Fruit fly (Drosophila melanogaster): ENCODE results near the gene CG14323.

The CG14323 gene

DNA sequence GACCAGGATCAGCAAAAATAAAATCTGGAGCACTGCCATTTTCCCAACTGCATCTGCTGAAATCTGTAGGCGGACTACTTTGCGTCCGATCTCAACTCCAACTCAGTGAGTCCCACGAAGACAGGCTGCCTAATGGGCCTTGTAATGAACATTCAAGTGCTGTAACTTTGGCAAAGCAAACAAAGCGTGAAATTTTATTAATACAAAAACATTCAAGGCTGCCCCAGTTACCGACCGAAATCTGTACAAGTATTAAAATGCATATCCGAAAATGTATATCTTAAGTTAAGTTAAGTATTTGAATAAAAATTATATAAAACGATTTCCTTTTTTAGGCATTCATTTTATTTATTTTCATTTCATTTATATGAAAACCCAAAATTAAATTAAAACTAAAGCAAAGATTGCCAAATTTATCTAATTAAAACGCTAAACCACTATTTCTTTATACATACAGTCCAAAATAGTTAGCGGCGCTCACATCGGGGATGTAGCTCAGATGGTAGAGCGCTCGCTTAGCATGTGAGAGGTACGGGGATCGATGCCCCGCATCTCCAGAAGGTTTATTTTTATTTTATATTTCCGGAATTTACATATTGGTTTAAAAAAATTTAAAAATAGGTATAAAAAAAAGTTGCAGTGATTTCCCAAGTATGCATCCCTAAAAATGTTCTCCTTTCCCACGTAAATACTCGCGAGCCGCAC is at the start of gene CG14323:
Gene CG14323 (minus strand): TSS at position 51 of the 705 bp plus-strand sequence.
- TF ChIP-seq ey (GFP tag; optimal IDR thresholded peaks at IDR 0.05) (no peak), tai (GFP tag; optimal IDR thresholded peaks at IDR 0.05) (no peak), dl (GFP tag; optimal IDR thresholded peaks at IDR 0.05; ENCODE audit: insufficient read depth in 1 of 2, partially characterized antibody in 2 of 2) (no peak), pan (optimal IDR thresholded peaks at IDR 0.05) (no peak), Vsx2 (GFP tag; optimal IDR thresholded peaks at IDR 0.05; ENCODE audit: partially characterized antibody) (no peak), Mio (GFP tag; optimal IDR thresholded peaks at IDR 0.05) (no peak), Jra (GFP tag; optimal IDR thresholded peaks at IDR 0.05) (no peak), Rel (GFP tag; optimal IDR thresholded peaks at IDR 0.05) (no peak), Rel (tag; optimal IDR thresholded peaks at IDR 0.05) (no peak), N (GFP tag; optimal IDR thresholded peaks at IDR 0.05) (no peak), Myc (optimal IDR thresholded peaks at IDR 0.05) (no peak), jim (GFP tag; optimal IDR thresholded peaks at IDR 0.05) (no peak), foxo (GFP tag; optimal IDR thresholded peaks at IDR 0.05) (no peak), dmrt93B (GFP tag; optimal IDR thresholded peaks at IDR 0.05) (no peak), fru (GFP tag; optimal IDR thresholded peaks at IDR 0.05) (no peak), Abd-B (GFP tag; optimal IDR thresholded peaks at IDR 0.05) (no peak)

DNA sequence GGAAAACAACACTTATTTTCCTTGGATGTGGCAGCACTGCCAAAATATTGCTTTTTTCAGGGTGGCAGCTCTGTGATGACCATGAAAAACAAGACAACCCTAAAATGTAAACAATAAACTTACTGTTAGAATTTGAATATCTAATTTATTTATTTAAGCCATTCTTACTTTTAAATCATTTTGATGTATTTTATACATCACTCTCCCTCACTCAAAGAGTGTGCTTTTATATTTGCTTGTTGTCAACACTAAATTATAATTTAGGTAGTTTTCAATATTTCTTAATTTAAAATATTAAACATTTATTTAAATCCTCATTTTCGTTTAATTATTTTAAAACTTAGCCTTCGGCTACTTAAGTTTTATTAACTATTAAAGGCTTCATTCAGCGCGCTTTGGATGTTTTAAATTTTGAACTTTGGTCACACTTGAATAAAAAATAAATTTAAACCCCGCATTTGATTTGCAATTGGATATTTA is 49.0 kb upstream of the CG14323 start, which contains the start of the genes CG7523 and Mps1:
Gene CG7523 (minus strand): TSS at position 39 of the 480 bp plus-strand sequence.
Gene Mps1 (plus strand): TSS at position 415 of the 480 bp plus-strand sequence.
- TF ChIP-seq dmrt93B (GFP tag; optimal IDR thresholded peaks at IDR 0.05) (no peak), GATAd (GFP tag; optimal IDR thresholded peaks at IDR 0.05) (no peak), CrebA (GFP tag; optimal IDR thresholded peaks at IDR 0.05; ENCODE audit: borderline replicate concordance) (no peak), HLH106 (tag; optimal IDR thresholded peaks at IDR 0.05) (no peak), CG9705 (GFP tag; optimal IDR thresholded peaks at IDR 0.05) (no peak), Jra (GFP tag; optimal IDR thresholded peaks at IDR 0.05) (peak; percentile 35), fru (GFP tag; optimal IDR thresholded peaks at IDR 0.05) (no peak), OdsH (GFP tag; optimal IDR thresholded peaks at IDR 0.05) (no peak), Hr78 (GFP tag; optimal IDR thresholded peaks at IDR 0.05) (no peak), jim (GFP tag; optimal IDR thresholded peaks at IDR 0.05) (no peak), Hr83 (GFP tag; optimal IDR thresholded peaks at IDR 0.05; ENCODE audit: poor library complexity, severe bottlenecking) (no peak), Sp1 (GFP tag; optimal IDR thresholded peaks at IDR 0.05) (peak; percentile 8), brk (GFP tag; optimal IDR thresholded peaks at IDR 0.05) (no peak), woc (GFP tag; optimal IDR thresholded peaks at IDR 0.05) (no peak), h (GFP tag; optimal IDR thresholded peaks at IDR 0.05) (no peak), Hnf4 (GFP tag; optimal IDR thresholded peaks at IDR 0.05) (no peak), pan (optimal IDR thresholded peaks at IDR 0.05) (no peak), sv (GFP tag; optimal IDR thresholded peaks at IDR 0.05) (no peak), foxo (GFP tag; optimal IDR thresholded peaks at IDR 0.05) (peak in 1 of 2 experiments; percentile 26), lola (GFP tag; optimal IDR thresholded peaks at IDR 0.05) (no peak), Mio (GFP tag; optimal IDR thresholded peaks at IDR 0.05) (no peak), br (GFP tag; optimal IDR thresholded peaks at IDR 0.05) (no peak), dl (GFP tag; optimal IDR thresholded peaks at IDR 0.05; ENCODE audit: insufficient read depth in 1 of 2, partially characterized antibody in 2 of 2) (no peak), Rel (GFP tag; optimal IDR thresholded peaks at IDR 0.05) (no peak), Rel (tag; optimal IDR thresholded peaks at IDR 0.05) (no peak), Dfd (GFP tag; optimal IDR thresholded peaks at IDR 0.05) (no peak), N (GFP tag; optimal IDR thresholded peaks at IDR 0.05) (no peak), tai (GFP tag; optimal IDR thresholded peaks at IDR 0.05) (no peak), ey (GFP tag; optimal IDR thresholded peaks at IDR 0.05) (no peak), Dif (GFP tag; optimal IDR thresholded peaks at IDR 0.05; ENCODE audit: partially characterized antibody) (no peak), dsf (GFP tag; optimal IDR thresholded peaks at IDR 0.05; ENCODE audit: borderline replicate concordance) (no peak), rgr (GFP tag; optimal IDR thresholded peaks at IDR 0.05) (peak; percentile 14), sage (GFP tag; optimal IDR thresholded peaks at IDR 0.05) (no peak), psq (GFP tag; optimal IDR thresholded peaks at IDR 0.05) (no peak), CG32264 (GFP tag; optimal IDR thresholded peaks at IDR 0.05) (no peak), usp (GFP tag; optimal IDR thresholded peaks at IDR 0.05) (no peak), Vsx2 (GFP tag; optimal IDR thresholded peaks at IDR 0.05; ENCODE audit: partially characterized antibody) (peak; percentile 18), Abd-B (GFP tag; optimal IDR thresholded peaks at IDR 0.05) (no peak), Myc (optimal IDR thresholded peaks at IDR 0.05) (no peak)

All from whole organism, wandering third instar larva.